Worm (Caenorhabditis elegans): ENCODE results near the gene clh-5.

ce11 chrII:9062261-9062948, 36.0 kb downstream of the clh-5 start:
- no peak for TF ChIP-seq ztf-3 (GFP tag; optimal IDR thresholded peaks at IDR 0.05)
- no peak for TF ChIP-seq ama-1 (optimal IDR thresholded peaks at IDR 0.05)
- no peak for TF ChIP-seq ama-1 (GFP tag; optimal IDR thresholded peaks at IDR 0.05)
- TF ChIP-seq efl-1 (GFP tag; optimal IDR thresholded peaks at IDR 0.05): no peak
- no peak for TF ChIP-seq hsf-1 (GFP tag; IDR thresholded peaks at IDR 0.05)
